Fruit fly (Drosophila melanogaster): ENCODE results near the gene CG9396.

Gene CG9396

dm6 chr3R:9600558-9600959 is 29.1 kb upstream of the CG9396 start (continued):
- TF ChIP-seq maf-S (GFP tag; optimal IDR thresholded peaks at IDR 0.05) (no peak), E2f1 (GFP tag; IDR thresholded peaks at IDR 0.05) (no peak), crc (GFP tag; optimal IDR thresholded peaks at IDR 0.05) (no peak), CG6854 (GFP tag; optimal IDR thresholded peaks at IDR 0.05) (peak; percentile 44), grau (tag; optimal IDR thresholded peaks at IDR 0.05) (peak; percentile 63), CG10366 (GFP tag; IDR thresholded peaks at IDR 0.05) (no peak), CG3847 (GFP tag; IDR thresholded peaks at IDR 0.05) (peak; percentile 32), Spps (tag; optimal IDR thresholded peaks at IDR 0.05) (no peak), Tbp (GFP tag; optimal IDR thresholded peaks at IDR 0.05) (no peak), bigmax (GFP tag; optimal IDR thresholded peaks at IDR 0.05) (no peak), Ravus (GFP tag; IDR thresholded peaks at IDR 0.05) (no peak), caup (GFP tag; optimal IDR thresholded peaks at IDR 0.05; ENCODE audit: severe bottlenecking) (peak; percentile 71), CG4820 (GFP tag; optimal IDR thresholded peaks at IDR 0.05) (no peak), sug (tag; optimal IDR thresholded peaks at IDR 0.05) (peak; percentile 57), CG2129 (GFP tag; IDR thresholded peaks at IDR 0.05; ENCODE audit: partially characterized antibody) (no peak), peb (GFP tag; IDR thresholded peaks at IDR 0.05) (no peak), Stat92E (GFP tag; optimal IDR thresholded peaks at IDR 0.05) (no peak), CG8924 (tag; optimal IDR thresholded peaks at IDR 0.05) (peak; percentile 54), Abd-B (GFP tag; optimal IDR thresholded peaks at IDR 0.05) (no peak), h (optimal IDR thresholded peaks at IDR 0.05) (no peak), CG7745 (tag; optimal IDR thresholded peaks at IDR 0.05) (no peak), CG12104 (GFP tag; optimal IDR thresholded peaks at IDR 0.05) (peak; percentile 40), nerfin-2 (GFP tag; IDR thresholded peaks at IDR 0.05; ENCODE audit: partially characterized antibody) (no peak), CG10654 (GFP tag; optimal IDR thresholded peaks at IDR 0.05) (no peak), CG13775 (GFP tag; optimal IDR thresholded peaks at IDR 0.05) (peak; percentile 55), D19B (GFP tag; optimal IDR thresholded peaks at IDR 0.05) (peak; percentile 41), repo (GFP tag; optimal IDR thresholded peaks at IDR 0.05) (no peak), CG17385 (GFP tag; optimal IDR thresholded peaks at IDR 0.05) (peak; percentile 40), al (GFP tag; IDR thresholded peaks at IDR 0.05) (peak; percentile 52; the same call in 1 of the 2 replicates), so (GFP tag; IDR thresholded peaks at IDR 0.05) (no peak), hb (GFP tag; IDR thresholded peaks at IDR 0.05; ENCODE audit: partially characterized antibody) (no peak), CG18011 (GFP tag; optimal IDR thresholded peaks at IDR 0.05) (peak; percentile 14), CG43689 (GFP tag; IDR thresholded peaks at IDR 0.05) (no peak), chinmo (GFP tag; IDR thresholded peaks at IDR 0.05; ENCODE audit: partially characterized antibody) (no peak), sob (GFP tag; IDR thresholded peaks at IDR 0.05) (0 out of 2 replicates have a peak, but pooled peaks have one; percentile 38), ATbp (GFP tag; optimal IDR thresholded peaks at IDR 0.05) (peak; percentile 67), CG12071 (GFP tag; optimal IDR thresholded peaks at IDR 0.05) (no peak), Ptx1 (GFP tag; IDR thresholded peaks at IDR 0.05) (peak; percentile 13; the same call in 1 of the 2 replicates), Antp (GFP tag; optimal IDR thresholded peaks at IDR 0.05) (no peak), run (tag; optimal IDR thresholded peaks at IDR 0.05) (no peak), CG10267 (tag; optimal IDR thresholded peaks at IDR 0.05) (peak; percentile 3), CG14667 (GFP tag; IDR thresholded peaks at IDR 0.05) (no peak), vfl (GFP tag; optimal IDR thresholded peaks at IDR 0.05) (no peak), CG17361 (GFP tag; IDR thresholded peaks at IDR 0.05) (peak; percentile 69), CG16863 (GFP tag; optimal IDR thresholded peaks at IDR 0.05) (no peak), CG32767 (GFP tag; IDR thresholded peaks at IDR 0.05) (no peak), CG14965 (GFP tag; optimal IDR thresholded peaks at IDR 0.05; ENCODE audit: borderline replicate concordance) (no peak), CG10979 (tag; optimal IDR thresholded peaks at IDR 0.05) (peak; percentile 13), CG6791 (GFP tag; IDR thresholded peaks at IDR 0.05; ENCODE audit: partially characterized antibody) (no peak), tx (GFP tag; optimal IDR thresholded peaks at IDR 0.05) (no peak), HLHmδ (GFP tag; optimal IDR thresholded peaks at IDR 0.05) (no peak)

All from whole organism, embryonic.